Worm (Caenorhabditis elegans): ENCODE data around the gene K08B5.2.

K08B5.2 gene

ce11 chrX:16579303-16579795 is 25.7 kb upstream of the K08B5.2 start, which contains the start of gene ser-1:
ser-1 (plus strand) TSS chrX:16579745.
- TF ChIP-seq Y48G9A.11 (GFP tag; IDR thresholded peaks at IDR 0.05) (no peak), aha-1 (tag) (peak; percentile 67), lsy-2 (tag; optimal IDR thresholded peaks at IDR 0.05) (no peak), dmd-8 (GFP tag; IDR thresholded peaks at IDR 0.05) (peak; percentile 50; the same call in 1 of the 2 replicates), Y5F2A.4 (GFP tag; optimal IDR thresholded peaks at IDR 0.05) (no peak), dve-1 (tag; optimal IDR thresholded peaks at IDR 0.05; ENCODE audit: insufficient read depth) (no peak), set-16 (GFP tag; IDR thresholded peaks at IDR 0.05) (peak; percentile 46; the same call in 1 of the 2 replicates), nhr-42 (GFP tag; IDR thresholded peaks at IDR 0.05) (0 out of 2 replicates have a peak, but pooled peaks have one; percentile 31), T20F7.1 (GFP tag; optimal IDR thresholded peaks at IDR 0.05) (no peak), spr-3 (GFP tag; optimal IDR thresholded peaks at IDR 0.05) (no peak)

- TF ChIP-seq jun-1 (tag; optimal IDR thresholded peaks at IDR 0.05), result no peak
These were observed 21.6 kb upstream of the K08B5.2 start for ce11 chrX:16575262-16575661.

ce11 chrX:16574303-16574702 is 20.6 kb upstream of the K08B5.2 start:
- TF ChIP-seq php-3 (GFP tag; IDR thresholded peaks at IDR 0.05), result no peak
- TF ChIP-seq unc-62 (GFP tag; optimal IDR thresholded peaks at IDR 0.05 in 1 of 2), result peak in 1 of 2 experiments; percentile 94
- no peak for TF ChIP-seq unc-62 (tag; optimal IDR thresholded peaks at IDR 0.05)

- TF ChIP-seq aha-1 (tag), result peak; percentile 61
- peak in 1 of 2 experiments; percentile 15 for TF ChIP-seq unc-62 (GFP tag; optimal IDR thresholded peaks at IDR 0.05 in 1 of 2)
- TF ChIP-seq unc-62 (tag; optimal IDR thresholded peaks at IDR 0.05), result no peak
- TF ChIP-seq fkh-10 (GFP tag; optimal IDR thresholded peaks at IDR 0.05), result no peak
These were observed 18.2 kb upstream of the K08B5.2 start for ce11 chrX:16571877-16572276.

- TF ChIP-seq ama-1 (optimal IDR thresholded peaks at IDR 0.05) (no peak), attf-4 (tag; optimal IDR thresholded peaks at IDR 0.05) (no peak), dmd-8 (GFP tag; IDR thresholded peaks at IDR 0.05) (no peak), snpc-4 (tag; optimal IDR thresholded peaks at IDR 0.05) (peak; percentile 73), F49E8.2 (tag; optimal IDR thresholded peaks at IDR 0.05; ENCODE audit: borderline replicate concordance) (no peak), jun-1 (tag; optimal IDR thresholded peaks at IDR 0.05) (no peak), gei-8 (GFP tag; optimal IDR thresholded peaks at IDR 0.05) (no peak), zfp-3 (GFP tag; conservative IDR thresholded peaks at IDR 0.05) (no peak), hmg-1.1 (GFP tag; IDR thresholded peaks at IDR 0.05) (no peak)
These were observed 12.7 kb upstream of the K08B5.2 start for ce11 chrX:16566358-16566757.

ce11 chrX:16565781-16566180 is 12.1 kb upstream of the K08B5.2 start:
- TF ChIP-seq unc-39 (tag; optimal IDR thresholded peaks at IDR 0.05) (no peak), nhr-6 (tag; optimal IDR thresholded peaks at IDR 0.05) (no peak), zfp-3 (GFP tag; conservative IDR thresholded peaks at IDR 0.05) (no peak), ZK546.5 (tag; optimal IDR thresholded peaks at IDR 0.05) (no peak), snpc-1.2 (GFP tag; IDR thresholded peaks at IDR 0.05) (peak; percentile 40; the same call in 1 of the 2 replicates), lsy-2 (tag; optimal IDR thresholded peaks at IDR 0.05) (no peak), daf-8 (GFP tag; IDR thresholded peaks at IDR 0.05) (no peak), cey-2 (tag; optimal IDR thresholded peaks at IDR 0.05; ENCODE audit: borderline replicate concordance, insufficient read depth) (no peak), snpc-4 (tag; optimal IDR thresholded peaks at IDR 0.05) (peak; percentile 43), jun-1 (tag; optimal IDR thresholded peaks at IDR 0.05) (no peak)

Data from whole organism, L4 larva.